Fruit fly (Drosophila melanogaster) whole organism, embryonic: ENCODE results near the gene Pp2C1.
A peak's percentile ranks its signal among the peaks of the same experiment; 100 is the strongest.

Experiments used
- BEAF-32 ChIP-seq: fragments of 200-800 bp; sonication (Bioruptor generic); optimal IDR thresholded peaks from 3 replicates; lab custom pipeline; 2017; ENCODE audit warnings: missing biosample characterization, missing genetic modification characterization, mild to moderate bottlenecking, moderate library complexity, missing genetic modification reagents
- CG12104 ChIP-seq: fragments of 200-800 bp; sonication (Bioruptor generic); optimal IDR thresholded peaks from 3 replicates; lab custom pipeline; 2016; ENCODE audit warnings: missing biosample characterization, missing genetic modification characterization
- CG12391 ChIP-seq: fragments of 200-800 bp; sonication (Bioruptor generic); optimal IDR thresholded peaks from 3 replicates; lab custom pipeline; 2018; ENCODE audit warnings: missing biosample characterization, mild to moderate bottlenecking, missing genetic modification characterization, moderate library complexity
- CG14965 ChIP-seq: fragments of 200-800 bp; sonication (Bioruptor generic); optimal IDR thresholded peaks from 2 replicates; lab custom pipeline; 2016; ENCODE audit warnings: missing biosample characterization, missing genetic modification characterization, borderline replicate concordance
- CG17328 ChIP-seq: fragments of 200-800 bp; sonication (Bioruptor generic); IDR thresholded peaks from 2 replicates; pipeline ENCODE4 v1.3.6; 2022; ENCODE audit warnings: missing biosample characterization, missing genetic modification characterization
- CG1832 ChIP-seq: fragments of 200-800 bp; sonication (Bioruptor generic); optimal IDR thresholded peaks from 2 replicates; lab custom pipeline; 2017; ENCODE audit warnings: missing biosample characterization, mild to moderate bottlenecking, missing genetic modification characterization, inconsistent platforms
- CG18619 ChIP-seq: fragments of 200-800 bp; sonication (Bioruptor generic); optimal IDR thresholded peaks from 3 replicates; lab custom pipeline; 2017; ENCODE audit warnings: missing biosample characterization, mild to moderate bottlenecking, missing genetic modification characterization
- CG2712 ChIP-seq: fragments of 200-800 bp; optimal IDR thresholded peaks from 3 replicates; lab custom pipeline; 2019; ENCODE audit warnings: missing biosample characterization, mild to moderate bottlenecking, missing genetic modification characterization, moderate library complexity
- CG31441 ChIP-seq: fragments of 200-800 bp; sonication (Bioruptor generic); IDR thresholded peaks from 2 replicates; pipeline ENCODE4 v1.3.6; 2022; ENCODE audit warnings: missing biosample characterization, missing genetic modification characterization
- CG4328 ChIP-seq: fragments of 200-800 bp; sonication (Bioruptor generic); optimal IDR thresholded peaks from 3 replicates; lab custom pipeline; 2017; ENCODE audit warnings: missing biosample characterization, missing genetic modification reagents, missing genetic modification characterization
- CG43689 ChIP-seq: fragments of 200-800 bp; sonication (Bioruptor generic); IDR thresholded peaks from 2 replicates; pipeline ENCODE4 v1.3.6; 2022; ENCODE audit warnings: missing biosample characterization, missing genetic modification characterization
- CG5180 ChIP-seq: fragments of 200-800 bp; sonication (Bioruptor generic); optimal IDR thresholded peaks from 3 replicates; lab custom pipeline; 2017; ENCODE audit warnings: missing biosample characterization, missing genetic modification characterization, mild to moderate bottlenecking, moderate library complexity, missing genetic modification reagents
- CG8290 ChIP-seq, 3 experiments: fragments of 200-800 bp; sonication (Bioruptor generic); optimal IDR thresholded peaks; 2 replicates each; lab custom pipeline; 2016 to 2019; ENCODE audit warnings: missing biosample characterization in 3 of 3, missing genetic modification characterization in 3 of 3, mild to moderate bottlenecking in 2 of 3, moderate library complexity in 1 of 3
- CG8924 ChIP-seq: fragments of 200-800 bp; optimal IDR thresholded peaks from 3 replicates; lab custom pipeline; 2019; ENCODE audit warnings: missing biosample characterization, mild to moderate bottlenecking, missing genetic modification characterization, moderate library complexity
- CG9797 ChIP-seq: fragments of 200-800 bp; sonication (Bioruptor generic); optimal IDR thresholded peaks from 3 replicates; lab custom pipeline; 2018; ENCODE audit warnings: missing biosample characterization, mild to moderate bottlenecking, missing genetic modification characterization
- Deaf1 ChIP-seq: fragments of 200-800 bp; optimal IDR thresholded peaks from 3 replicates; lab custom pipeline; 2019; ENCODE audit warnings: missing biosample characterization, mild to moderate bottlenecking, missing genetic modification characterization, moderate library complexity
- Hmr ChIP-seq: fragments of 200-800 bp; sonication (Bioruptor generic); optimal IDR thresholded peaks from 3 replicates; lab custom pipeline; 2017; ENCODE audit warnings: mild to moderate bottlenecking, missing biosample characterization, missing genetic modification reagents, missing genetic modification characterization
- Hmx ChIP-seq: fragments of 200-800 bp; sonication (Bioruptor generic); optimal IDR thresholded peaks from 2 replicates; lab custom pipeline; 2016; ENCODE audit warnings: missing biosample characterization, missing genetic modification characterization
- Lim3 ChIP-seq: fragments of 200-800 bp; sonication (Bioruptor generic); IDR thresholded peaks from 2 replicates; pipeline ENCODE4 v1.3.6; 2022; ENCODE audit warnings: missing biosample characterization, missing genetic modification characterization
- Max ChIP-seq: fragments of 200-800 bp; sonication (Bioruptor generic); optimal IDR thresholded peaks from 2 replicates; lab custom pipeline; 2016; ENCODE audit warnings: missing biosample characterization, mild to moderate bottlenecking, missing genetic modification characterization
- NfI ChIP-seq: fragments of 200-800 bp; sonication (Bioruptor generic); optimal IDR thresholded peaks from 3 replicates; lab custom pipeline; 2018; ENCODE audit warnings: missing biosample characterization, mild to moderate bottlenecking, missing genetic modification characterization, moderate library complexity
- Oli ChIP-seq: fragments of 200-800 bp; sonication (Bioruptor generic); optimal IDR thresholded peaks from 2 replicates; lab custom pipeline; 2018; ENCODE audit warnings: missing biosample characterization, mild to moderate bottlenecking, missing genetic modification characterization, moderate library complexity
- PHDP ChIP-seq: fragments of 200-800 bp; sonication (Bioruptor generic); optimal IDR thresholded peaks from 3 replicates; lab custom pipeline; 2018; ENCODE audit warnings: missing biosample characterization, mild to moderate bottlenecking, missing genetic modification characterization, moderate library complexity
- Sin3A ChIP-seq: fragments of >200 bp; optimal IDR thresholded peaks from 2 replicates; lab custom pipeline; 2018
- Tbp ChIP-seq: fragments of >200 bp; optimal IDR thresholded peaks from 2 replicates; lab custom pipeline; 2018; ENCODE audit warnings: missing biosample characterization, missing genetic modification characterization
- Usf ChIP-seq: fragments of 200-800 bp; sonication (Bioruptor generic); optimal IDR thresholded peaks from 2 replicates; lab custom pipeline; 2017; ENCODE audit warnings: missing genotype, missing biosample characterization, missing genetic modification characterization
- Xrp1 ChIP-seq: fragments of 200-800 bp; sonication (Bioruptor generic); IDR thresholded peaks from 2 replicates; pipeline ENCODE4 v1.3.6; 2022; ENCODE audit warnings: missing biosample characterization, missing genetic modification characterization
- cg ChIP-seq: fragments of 200-800 bp; sonication (Bioruptor generic); optimal IDR thresholded peaks from 3 replicates; lab custom pipeline; 2019; ENCODE audit warnings: missing biosample characterization, mild to moderate bottlenecking, missing genetic modification characterization, moderate library complexity
- chn ChIP-seq: fragments of 200-800 bp; sonication (Bioruptor generic); optimal IDR thresholded peaks from 2 replicates; lab custom pipeline; 2016; ENCODE audit warnings: missing biosample characterization, missing genetic modification characterization
- crol ChIP-seq: fragments of 200-800 bp; sonication (Bioruptor generic); IDR thresholded peaks from 2 replicates; pipeline ENCODE4 v1.3.6; 2022; ENCODE audit warnings: missing biosample characterization, missing genetic modification characterization
- dan ChIP-seq: fragments of 200-800 bp; sonication (Bioruptor generic); IDR thresholded peaks from 2 replicates; pipeline ENCODE4 v1.3.6; 2022; ENCODE audit warnings: missing biosample characterization, missing genetic modification characterization
- dysf ChIP-seq: fragments of 200-800 bp; sonication (Bioruptor generic); IDR thresholded peaks from 3 replicates; pipeline ENCODE4 v1.3.6; 2022; ENCODE audit warnings: missing biosample characterization, missing genetic modification characterization
- gce ChIP-seq: fragments of 200-800 bp; sonication (Bioruptor generic); IDR thresholded peaks from 3 replicates; pipeline ENCODE4 v1.3.6; 2022; ENCODE audit warnings: missing biosample characterization, missing genetic modification characterization
- gro ChIP-seq: fragments of 200-800 bp; sonication (Bioruptor generic); optimal IDR thresholded peaks from 2 replicates; lab custom pipeline; 2016; ENCODE audit warnings: missing biosample characterization, missing genetic modification characterization
- ham ChIP-seq: fragments of 200-800 bp; sonication (Bioruptor generic); IDR thresholded peaks from 2 replicates; pipeline ENCODE4 v1.3.6; 2022; ENCODE audit warnings: missing biosample characterization, missing genetic modification characterization
- jumu ChIP-seq: fragments of 200-800 bp; sonication (Bioruptor generic); optimal IDR thresholded peaks from 3 replicates; lab custom pipeline; 2016; ENCODE audit warnings: missing biosample characterization, missing genetic modification characterization
- lab ChIP-seq: fragments of 200-800 bp; sonication (Bioruptor generic); optimal IDR thresholded peaks from 3 replicates; lab custom pipeline; 2017; ENCODE audit warnings: missing biosample characterization, missing genetic modification characterization, mild to moderate bottlenecking, moderate library complexity, missing genetic modification reagents
- mirr ChIP-seq: fragments of 200-800 bp; sonication (Bioruptor generic); optimal IDR thresholded peaks from 3 replicates; lab custom pipeline; 2018; ENCODE audit warnings: missing biosample characterization, mild to moderate bottlenecking, missing genetic modification characterization
- nerfin-2 ChIP-seq: fragments of 200-800 bp; sonication (Bioruptor generic); IDR thresholded peaks from 2 replicates; pipeline ENCODE4 v1.3.6; 2022; ENCODE audit warnings: missing biosample characterization, missing genetic modification characterization; ENCODE audit not compliant: partially characterized antibody
- org-1 ChIP-seq: fragments of 200-800 bp; sonication (Bioruptor generic); optimal IDR thresholded peaks from 2 replicates; lab custom pipeline; 2017; ENCODE audit warnings: missing biosample characterization, missing genetic modification characterization
- psq ChIP-seq: fragments of 200-800 bp; sonication (Bioruptor generic); optimal IDR thresholded peaks from 2 replicates; lab custom pipeline; 2017; ENCODE audit warnings: missing biosample characterization, missing genetic modification characterization
- salm ChIP-seq: fragments of 200-800 bp; sonication (Bioruptor generic); optimal IDR thresholded peaks from 2 replicates; lab custom pipeline; 2018; ENCODE audit warnings: missing biosample characterization, mild to moderate bottlenecking, missing genetic modification characterization
- scrt ChIP-seq: fragments of 200-800 bp; sonication (Bioruptor generic); optimal IDR thresholded peaks from 2 replicates; lab custom pipeline; 2018; ENCODE audit warnings: missing biosample characterization, mild to moderate bottlenecking, missing genetic modification characterization, moderate library complexity
- sens ChIP-seq: fragments of 200-800 bp; sonication (Bioruptor generic); peaks from one replicate; lab custom pipeline; 2016; ENCODE audit warnings: missing biosample characterization, missing genetic modification characterization
- sob ChIP-seq: fragments of 200-800 bp; sonication (Bioruptor generic); IDR thresholded peaks from 2 replicates; pipeline ENCODE4 v1.3.6; 2022; ENCODE audit warnings: missing biosample characterization, missing genetic modification characterization
- stwl ChIP-seq: fragments of 200-800 bp; sonication (Bioruptor generic); optimal IDR thresholded peaks from 3 replicates; lab custom pipeline; 2018; ENCODE audit warnings: missing biosample characterization, mild to moderate bottlenecking, missing genetic modification characterization, moderate library complexity
- tap ChIP-seq: fragments of 200-800 bp; optimal IDR thresholded peaks from 3 replicates; lab custom pipeline; 2019; ENCODE audit warnings: missing biosample characterization, mild to moderate bottlenecking, missing genetic modification characterization, moderate library complexity
- unpg ChIP-seq: fragments of 200-800 bp; sonication (Bioruptor generic); optimal IDR thresholded peaks from 3 replicates; lab custom pipeline; 2018; ENCODE audit warnings: missing biosample characterization, mild to moderate bottlenecking, missing genetic modification characterization, moderate library complexity
- zen ChIP-seq: fragments of 200-800 bp; sonication (Bioruptor generic); optimal IDR thresholded peaks from 3 replicates; lab custom pipeline; 2018; ENCODE audit warnings: missing biosample characterization, mild to moderate bottlenecking, missing genetic modification characterization, moderate library complexity
- zfh1 ChIP-seq: fragments of 200-800 bp; sonication (Bioruptor generic); IDR thresholded peaks from 3 replicates; pipeline ENCODE4 v1.3.6; 2022; ENCODE audit warnings: missing biosample characterization, missing genetic modification characterization

Pp2C1 gene

DNA sequence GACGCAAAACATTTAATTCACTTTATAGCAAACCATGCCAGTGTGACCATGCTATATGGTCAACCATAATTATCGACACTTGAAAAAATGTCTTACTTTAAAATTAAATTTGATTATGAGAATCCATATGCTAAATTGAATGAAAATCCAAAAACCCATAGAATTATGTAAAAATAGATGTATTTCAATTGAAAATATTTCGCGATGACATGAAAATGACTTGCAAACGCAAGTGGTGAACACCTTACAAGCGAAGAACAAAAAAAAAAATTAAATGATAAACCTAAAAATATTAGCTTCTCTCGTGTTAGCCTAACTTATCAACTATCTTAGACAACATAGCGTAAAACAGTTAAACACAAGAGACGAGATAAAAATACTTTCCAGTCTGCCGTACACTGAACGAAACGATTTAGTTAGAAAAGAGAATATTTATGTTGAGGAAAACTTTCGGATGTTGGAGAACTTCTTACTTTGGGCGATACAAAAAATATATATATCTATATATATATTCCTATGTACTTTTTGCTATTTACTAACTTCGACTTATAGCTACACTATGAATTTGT is 6.8 kb downstream of the Pp2C1 start (continued):
- TF ChIP-seq CG4328 (GFP tag; lab: Kevin White, UChicago), result no peak
- peak; percentile 10 for TF ChIP-seq CG5180 (GFP tag; lab: Kevin White, UChicago)
- peak; percentile 76 for TF ChIP-seq lab (GFP tag; lab: Kevin White, UChicago)
- peak; percentile 57 for TF ChIP-seq CG8924 (tag; lab: Kevin White, UChicago)
- TF ChIP-seq tap, result peak; percentile 25
- no peak for TF ChIP-seq crol
- TF ChIP-seq sens (GFP tag; lab: Kevin White, UChicago), result peak; percentile 90
- TF ChIP-seq jumu (GFP tag; lab: Kevin White, UChicago), result peak; percentile 40
- peak; percentile 35 for TF ChIP-seq Max (GFP tag; lab: Kevin White, UChicago)
- peak; percentile 23 for TF ChIP-seq CG8290 (GFP tag; optimal IDR thresholded peaks at IDR 0.05; lab: Kevin White, UChicago)
- no peak for TF ChIP-seq CG8290 (tag; optimal IDR thresholded peaks at IDR 0.05; lab: Kevin White, UChicago)
- TF ChIP-seq CG14965 (GFP tag; lab: Kevin White, UChicago), result no peak
- TF ChIP-seq CG9797 (GFP tag; lab: Kevin White, UChicago), result peak; percentile 62
- no peak for TF ChIP-seq psq
- no peak for TF ChIP-seq Deaf1 (tag; lab: Kevin White, UChicago)
- TF ChIP-seq gro (GFP tag; lab: Kevin White, UChicago), result peak; percentile 24
- no peak for TF ChIP-seq ham (GFP tag; lab: Robert Waterston, UW)
- peak; percentile 60 for TF ChIP-seq PHDP (tag; lab: Kevin White, UChicago)
- TF ChIP-seq unpg, result peak; percentile 71
- TF ChIP-seq CG12104 (GFP tag; lab: Kevin White, UChicago), result no peak
- peak; percentile 67 for TF ChIP-seq Oli (tag; lab: Kevin White, UChicago)
- TF ChIP-seq stwl (tag; lab: Kevin White, UChicago), result no peak
- peak; percentile 53; the same call in 1 of the 3 replicates for TF ChIP-seq zfh1 (GFP tag; lab: Robert Waterston, UW)
- peak; percentile 27 for TF ChIP-seq Hmr (GFP tag; lab: Kevin White, UChicago)
- no peak for TF ChIP-seq Lim3 (GFP tag; lab: Robert Waterston, UW)
- no peak for TF ChIP-seq zen (tag; lab: Kevin White, UChicago)
- peak; percentile 37 for TF ChIP-seq CG18619 (GFP tag; lab: Kevin White, UChicago)
- peak; percentile 33 for TF ChIP-seq salm (tag; lab: Kevin White, UChicago)
- peak; percentile 67 for TF ChIP-seq CG12391
- peak; percentile 43 for TF ChIP-seq Hmx (GFP tag; lab: Kevin White, UChicago)
- TF ChIP-seq Tbp, result no peak
- no peak for TF ChIP-seq CG43689
- TF ChIP-seq NfI, result peak; percentile 50
- TF ChIP-seq Xrp1, result peak; percentile 69
- TF ChIP-seq CG1832 (GFP tag; lab: Kevin White, UChicago), result no peak
- peak; percentile 12 for TF ChIP-seq BEAF-32 (GFP tag; lab: Kevin White, UChicago)
- TF ChIP-seq Sin3A, result no peak
- no peak for TF ChIP-seq cg (GFP tag; lab: Kevin White, UChicago)
- TF ChIP-seq Usf (GFP tag; lab: Kevin White, UChicago), result no peak
- TF ChIP-seq sob (GFP tag; lab: Robert Waterston, UW), result peak; percentile 42; the same call in 1 of the 2 replicates
- peak; percentile 51 for TF ChIP-seq CG2712 (tag; lab: Kevin White, UChicago)
- no peak for TF ChIP-seq nerfin-2 (GFP tag; lab: Robert Waterston, UW)
- TF ChIP-seq CG31441 (GFP tag; lab: Robert Waterston, UW), result peak; percentile 55; the same call in 1 of the 2 replicates
- TF ChIP-seq chn (GFP tag; lab: Kevin White, UChicago), result peak; percentile 48
- peak; percentile 15 for TF ChIP-seq scrt
- no peak for TF ChIP-seq mirr (GFP tag; lab: Kevin White, UChicago)
- TF ChIP-seq dysf (GFP tag; lab: Robert Waterston, UW), result 0 out of 3 replicates have a peak, but pooled peaks have one; percentile 22
- TF ChIP-seq dan, result no peak
- peak; percentile 69 for TF ChIP-seq CG17328
- no peak; the same call in 2 of the 3 replicates for TF ChIP-seq gce (GFP tag; lab: Robert Waterston, UW)
- TF ChIP-seq org-1 (GFP tag; lab: Kevin White, UChicago), result peak; percentile 41
